Worm (Caenorhabditis elegans) whole organism, L4 larva: Measurements from ENCODE around the gene T26A8.3.

ENCODE experiments used
- F26F4.8 ChIP-seq: fragments of 200-800 bp; sonication (Bioruptor generic); conservative IDR thresholded peaks from 2 replicates; pipeline ENCODE4 v1.3.6; 2022; ENCODE audit warnings: missing genetic modification characterization, missing compliant biosample characterization
- F44E2.7 ChIP-seq: fragments of 200-800 bp; sonication (Bioruptor generic); IDR thresholded peaks from 2 replicates; pipeline ENCODE4 v2.1.2; 2022; ENCODE audit warnings: missing genetic modification characterization, missing compliant biosample characterization
- F49E8.2 ChIP-seq: sonication (generic microtip); optimal IDR thresholded peaks from 2 replicates; lab custom pipeline; 2016; ENCODE audit warnings: missing compliant biosample characterization, mild to moderate bottlenecking, missing genetic modification characterization, borderline replicate concordance
- Y48G9A.11 ChIP-seq: fragments of 200-800 bp; sonication (Bioruptor generic); IDR thresholded peaks from 2 replicates; pipeline ENCODE4 v1.3.6; 2022; ENCODE audit warnings: missing genetic modification reagents, missing genetic modification characterization, missing compliant biosample characterization
- ZK337.2 ChIP-seq: fragments of 200-800 bp; sonication (Bioruptor generic); IDR thresholded peaks from 2 replicates; pipeline ENCODE4 v1.3.6; 2022; ENCODE audit warnings: missing genetic modification reagents, missing genetic modification characterization, missing compliant biosample characterization
- ZK546.5 ChIP-seq, 2 experiments: sonication (generic microtip); optimal IDR thresholded peaks; 2 replicates each; lab custom pipeline; 2017; ENCODE audit warnings: missing biosample characterization in 2 of 2, missing genetic modification characterization in 2 of 2
- aha-1 ChIP-seq: fragments of 150-350 bp; peaks from one replicate; lab custom pipeline; 2014; ENCODE audit warnings: missing biosample characterization, missing genetic modification characterization
- aly-2 ChIP-seq: sonication (generic microtip); optimal IDR thresholded peaks from 2 replicates; lab custom pipeline; 2018; ENCODE audit warnings: missing biosample characterization, missing genetic modification characterization
- arid-1 ChIP-seq: fragments of 200-800 bp; sonication (Bioruptor generic); conservative IDR thresholded peaks from 2 replicates; pipeline ENCODE4 v1.3.6; 2022; ENCODE audit warnings: missing genetic modification reagents, missing genetic modification characterization, missing compliant biosample characterization
- attf-4 ChIP-seq: sonication (generic microtip); optimal IDR thresholded peaks from 3 replicates; lab custom pipeline; 2017; ENCODE audit warnings: missing biosample characterization, missing genetic modification characterization
- ceh-20 ChIP-seq: fragments of 200-800 bp; sonication (Bioruptor generic); IDR thresholded peaks from 2 replicates; pipeline ENCODE4 v1.3.6; 2022; ENCODE audit warnings: missing genetic modification reagents, missing genetic modification characterization, missing compliant biosample characterization
- ces-1 ChIP-seq: fragments of 150-350 bp; sonication (generic microtip); optimal IDR thresholded peaks from 4 replicates; lab custom pipeline; 2014; ENCODE audit warnings: missing biosample characterization, missing genetic modification reagents, missing genetic modification characterization
- daf-12 ChIP-seq: fragments of 150-350 bp; optimal IDR thresholded peaks from 2 replicates; lab custom pipeline; 2014; ENCODE audit warnings: missing biosample characterization, missing genetic modification reagents, missing genetic modification characterization
- daf-16 ChIP-seq, 3 experiments: sonication (generic microtip); optimal IDR thresholded peaks; 2 replicates each; lab custom pipeline; 2016 to 2017; ENCODE audit warnings: missing genetic modification characterization in 3 of 3, missing genetic modification reagents in 3 of 3, mild to moderate bottlenecking in 2 of 3, missing compliant biosample characterization in 2 of 3, missing biosample characterization in 1 of 3, moderate library complexity in 1 of 3
- daf-8 ChIP-seq: fragments of 200-800 bp; sonication (Bioruptor generic); IDR thresholded peaks from 2 replicates; pipeline ENCODE4 v1.3.6; 2022; ENCODE audit warnings: missing genetic modification characterization, missing compliant biosample characterization
- egl-43 ChIP-seq: fragments of 200-800 bp; sonication (Bioruptor generic); IDR thresholded peaks from 2 replicates; pipeline ENCODE4 v1.3.6; 2022; ENCODE audit warnings: missing genetic modification reagents, missing genetic modification characterization, missing compliant biosample characterization
- hif-1 ChIP-seq, 2 experiments: sonication (generic microtip); optimal IDR thresholded peaks; 2 replicates each; lab custom pipeline; 2016 to 2017; ENCODE audit warnings: missing compliant biosample characterization in 2 of 2, missing genetic modification characterization in 2 of 2, missing genetic modification reagents in 2 of 2, missing genotype in 2 of 2, mild to moderate bottlenecking in 1 of 2
- hlh-11 ChIP-seq: fragments of 200-800 bp; sonication (Bioruptor generic); optimal IDR thresholded peaks from 2 replicates; lab custom pipeline; 2018; ENCODE audit warnings: mild to moderate bottlenecking, missing genetic modification characterization, missing compliant biosample characterization
- lin-29 ChIP-seq: fragments of 200-800 bp; sonication (Bioruptor generic); IDR thresholded peaks from 2 replicates; pipeline ENCODE4 v1.3.6; 2022; ENCODE audit warnings: missing genetic modification reagents, missing genetic modification characterization, missing compliant biosample characterization
- lin-39 ChIP-seq: fragments of 150-350 bp; optimal IDR thresholded peaks from 2 replicates; lab custom pipeline; 2014; ENCODE audit warnings: missing biosample characterization, missing genetic modification reagents, missing genetic modification characterization
- mdl-1 ChIP-seq, 2 experiments: fragments of 150-350 bp in 1 of 2; sonication (generic microtip) in 1 of 2; optimal IDR thresholded peaks; 2 replicates each; lab custom pipeline; 2014 to 2017; ENCODE audit warnings: missing biosample characterization in 2 of 2, missing genetic modification characterization in 2 of 2
- nhr-25 ChIP-seq: sonication (generic microtip); optimal IDR thresholded peaks from 2 replicates; lab custom pipeline; 2017; ENCODE audit warnings: missing genetic modification characterization, mild to moderate bottlenecking, missing compliant biosample characterization, antibody characterized with exemption, moderate library complexity, borderline replicate concordance; ENCODE audit not compliant: insufficient read depth
- nhr-28 ChIP-seq: fragments of 150-350 bp; optimal IDR thresholded peaks from 2 replicates; lab custom pipeline; 2014; ENCODE audit warnings: missing biosample characterization, missing genetic modification characterization
- nhr-76 ChIP-seq: fragments of 150-350 bp; optimal IDR thresholded peaks from 2 replicates; lab custom pipeline; 2014; ENCODE audit warnings: missing biosample characterization, missing genetic modification characterization
- php-3 ChIP-seq: fragments of 200-800 bp; sonication (Bioruptor generic); IDR thresholded peaks from 2 replicates; pipeline ENCODE4 v1.3.6; 2022; ENCODE audit warnings: missing genetic modification reagents, missing genetic modification characterization, missing compliant biosample characterization
- pqm-1 ChIP-seq: sonication (generic microtip); optimal IDR thresholded peaks from 2 replicates; lab custom pipeline; 2017; ENCODE audit warnings: missing biosample characterization, missing genetic modification characterization
- saeg-2 ChIP-seq: fragments of 200-800 bp; sonication (Bioruptor generic); IDR thresholded peaks from 2 replicates; pipeline ENCODE4 v1.3.6; 2022; ENCODE audit warnings: missing genetic modification reagents, missing genetic modification characterization, missing compliant biosample characterization
- spr-1 ChIP-seq: sonication (generic microtip); optimal IDR thresholded peaks from 2 replicates; lab custom pipeline; 2016; ENCODE audit warnings: mild to moderate bottlenecking, missing genetic modification characterization, missing compliant biosample characterization
- spr-3 ChIP-seq: fragments of 200-800 bp; sonication (Bioruptor generic); optimal IDR thresholded peaks from 2 replicates; lab custom pipeline; 2018; ENCODE audit warnings: mild to moderate bottlenecking, missing genetic modification characterization, missing compliant biosample characterization
- tra-1 ChIP-seq: fragments of 200-800 bp; sonication (Bioruptor generic); IDR thresholded peaks from 2 replicates; pipeline ENCODE4 v1.3.6; 2022; ENCODE audit warnings: missing genetic modification reagents, missing genetic modification characterization, missing compliant biosample characterization
- unc-39 ChIP-seq: sonication (generic microtip); optimal IDR thresholded peaks from 2 replicates; lab custom pipeline; 2017; ENCODE audit warnings: missing biosample characterization, missing genetic modification characterization
- unc-62 ChIP-seq, 3 experiments: fragments of 150-350 bp in 1 of 3; sonication (generic microtip); optimal IDR thresholded peaks in 2 of 3; peaks in 1 of 3; 1 replicate in 1 of 3; 2 replicates in 2 of 3; lab custom pipeline; 2014 to 2017; ENCODE audit warnings: missing biosample characterization in 3 of 3, missing genetic modification characterization in 3 of 3, missing genetic modification reagents in 3 of 3, missing genotype in 1 of 3
- zip-11 ChIP-seq: fragments of 200-800 bp; sonication (Bioruptor generic); IDR thresholded peaks from 2 replicates; pipeline ENCODE4 v1.3.6; 2022; ENCODE audit warnings: missing genetic modification characterization, missing compliant biosample characterization
- zip-2 ChIP-seq: fragments of 150-350 bp; optimal IDR thresholded peaks from 2 replicates; lab custom pipeline; 2014; ENCODE audit warnings: missing biosample characterization, missing genetic modification characterization
- ztf-11 ChIP-seq: fragments of 150-350 bp; optimal IDR thresholded peaks from 2 replicates; lab custom pipeline; 2014; ENCODE audit warnings: missing biosample characterization, missing genetic modification characterization

Gene T26A8.3

DNA sequence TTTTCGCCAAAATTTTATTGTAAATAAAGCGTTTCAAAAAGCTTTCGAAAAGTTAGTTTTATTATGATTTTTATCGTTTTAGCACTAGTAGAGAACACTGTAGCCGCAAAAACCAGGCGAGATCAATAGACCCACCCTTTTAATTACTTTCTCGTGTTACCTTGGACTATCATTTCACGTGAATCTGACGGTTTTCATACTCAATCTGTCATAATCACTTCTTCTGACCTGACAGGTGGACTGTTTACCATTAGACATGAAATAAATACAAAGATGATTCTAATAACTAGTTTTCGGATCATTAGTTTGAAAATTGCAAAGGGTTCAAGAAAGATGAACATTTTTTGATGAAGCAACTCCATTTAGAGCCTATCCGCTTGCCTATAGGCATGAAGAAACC lies 36.6 kb upstream of the T26A8.3 start (continued):
- TF ChIP-seq F44E2.7 (GFP tag; lab: Robert Waterston, UW) = no peak
- TF ChIP-seq hlh-11 (tag; lab: Kevin White, UChicago) = peak; percentile 24
- TF ChIP-seq ces-1 (GFP tag; lab: Kevin White, UChicago) = no peak
- TF ChIP-seq tra-1 = no peak
- no peak for TF ChIP-seq nhr-25 (tag; lab: Kevin White, UChicago)
- peak in 1 of 2 experiments; percentile 84 for TF ChIP-seq mdl-1 (tag; optimal IDR thresholded peaks at IDR 0.05; lab: Kevin White, UChicago)
- TF ChIP-seq nhr-28 (tag; lab: Kevin White, UChicago) = peak; percentile 68
- TF ChIP-seq hif-1 (tag; optimal IDR thresholded peaks at IDR 0.05; lab: Kevin White, UChicago) = no peak
- TF ChIP-seq ztf-11 (tag; lab: Kevin White, UChicago) = no peak
- TF ChIP-seq daf-12 (tag; lab: Kevin White, UChicago) = no peak
- no peak for TF ChIP-seq attf-4 (tag; lab: Kevin White, UChicago)
- no peak for TF ChIP-seq saeg-2
- no peak for TF ChIP-seq unc-39
- TF ChIP-seq daf-8 (GFP tag; lab: Robert Waterston, UW) = no peak
- TF ChIP-seq F49E8.2 (tag; lab: Kevin White, UChicago) = no peak

ce11 chrIV:8462376-8462775 lies 35.9 kb upstream of the T26A8.3 start:
- TF ChIP-seq unc-62 (GFP tag; optimal IDR thresholded peaks at IDR 0.05 in 1 of 2; lab: Kevin White, UChicago) (peak in 1 of 2 experiments; percentile 54), unc-62 (tag; optimal IDR thresholded peaks at IDR 0.05; lab: Kevin White, UChicago) (no peak), pqm-1 (tag; lab: Kevin White, UChicago) (no peak)

ce11 chrIV:8461177-8461576 lies 34.7 kb upstream of the T26A8.3 start:
- TF ChIP-seq unc-62 (GFP tag; optimal IDR thresholded peaks at IDR 0.05 in 1 of 2; lab: Kevin White, UChicago) (peak in 1 of 2 experiments; percentile 96), unc-62 (tag; optimal IDR thresholded peaks at IDR 0.05; lab: Kevin White, UChicago) (no peak), arid-1 (GFP tag; lab: Robert Waterston, UW) (no peak), F26F4.8 (GFP tag; lab: Robert Waterston, UW) (no peak), zip-2 (no peak)

ce11 chrIV:8460208-8460607 lies 33.8 kb upstream of the T26A8.3 start, which contains the start of gene ant-1.4:
TSS of gene ant-1.4 (minus strand) at chrIV:8460308.
- TF ChIP-seq ZK546.5 (tag; optimal IDR thresholded peaks at IDR 0.05; lab: Kevin White, UChicago) (no peak), spr-3 (no peak), egl-43 (GFP tag; lab: Robert Waterston, UW) (no peak), mdl-1 (tag; optimal IDR thresholded peaks at IDR 0.05; lab: Kevin White, UChicago) (no peak), ZK337.2 (no peak), nhr-76 (tag; lab: Kevin White, UChicago) (no peak), aly-2 (tag; lab: Kevin White, UChicago) (no peak)
- TF ChIP-seq, all 104 proteins: peak for 0

- TF ChIP-seq zip-2 (no peak), zip-11 (GFP tag; lab: Robert Waterston, UW) (no peak), Y48G9A.11 (GFP tag; lab: Robert Waterston, UW) (peak; percentile 97)
- TF ChIP-seq, all 104 proteins: peak for 1
Measured at ce11 chrIV:8456899-8457298, 30.5 kb upstream of the T26A8.3 start, which contains the start of gene syx-4. TSS of gene syx-4 (plus strand) at chrIV:8457280.

DNA sequence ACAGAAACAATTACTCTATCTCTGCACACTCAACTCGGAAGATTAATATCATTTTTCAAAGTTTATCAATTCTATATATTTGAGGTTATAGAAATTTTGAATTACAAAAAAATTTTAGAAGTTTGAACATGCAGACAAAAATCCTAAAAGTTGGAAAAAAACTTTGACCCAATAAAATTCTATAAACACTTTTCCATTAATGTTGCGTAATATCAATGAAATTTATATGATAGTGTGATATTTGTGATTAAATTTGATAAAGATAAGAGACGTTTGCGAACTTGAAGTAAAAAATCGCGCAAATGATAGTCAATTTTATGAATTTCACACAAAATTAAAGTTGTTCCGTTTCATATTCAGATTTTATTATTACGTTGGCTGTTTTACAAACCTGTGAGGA lies 27.6 kb upstream of the T26A8.3 start:
- TF ChIP-seq lin-29 (GFP tag; lab: Robert Waterston, UW) (no peak), daf-16 (GFP tag; optimal IDR thresholded peaks at IDR 0.05; lab: Kevin White, UChicago) (no peak), daf-16 (tag; optimal IDR thresholded peaks at IDR 0.05; lab: Kevin White, UChicago) (peak; percentile 33), daf-8 (GFP tag; lab: Robert Waterston, UW) (no peak), php-3 (peak; percentile 53), ceh-20 (GFP tag; lab: Robert Waterston, UW) (no peak), pqm-1 (tag; lab: Kevin White, UChicago) (peak; percentile 31), spr-1 (tag; lab: Kevin White, UChicago) (no peak), lin-39 (no peak), aha-1 (tag; lab: Kevin White, UChicago) (peak; percentile 32)
